Worm (Caenorhabditis elegans) whole organism, L1 larva: ENCODE results near the gene atf-2.

Source experiments
- F16B12.6 ChIP-seq: fragments of 150-350 bp; optimal IDR thresholded peaks from 2 replicates; lab custom pipeline; 2014; ENCODE audit warnings: missing biosample characterization, missing genetic modification characterization
- aha-1 ChIP-seq: fragments of 150-350 bp; optimal IDR thresholded peaks from 2 replicates; lab custom pipeline; 2014; ENCODE audit warnings: missing biosample characterization, missing genetic modification characterization
- alr-1 ChIP-seq: fragments of 200-800 bp; sonication (Bioruptor generic); optimal IDR thresholded peaks from 2 replicates; lab custom pipeline; 2018; ENCODE audit warnings: borderline replicate concordance, mild to moderate bottlenecking, missing genetic modification characterization, missing compliant biosample characterization
- ceh-63 ChIP-seq: fragments of 200-800 bp; sonication (Bioruptor generic); optimal IDR thresholded peaks from 2 replicates; lab custom pipeline; 2018; ENCODE audit warnings: mild to moderate bottlenecking, missing genetic modification characterization, missing compliant biosample characterization
- dpl-1 ChIP-seq, 3 experiments: fragments of 150-350 bp in 2 of 3; sonication (generic microtip) in 1 of 3; optimal IDR thresholded peaks; 2 replicates each; lab custom pipeline; 2014 to 2017; ENCODE audit warnings: missing biosample characterization in 3 of 3, missing genetic modification characterization in 3 of 3, missing genetic modification reagents in 3 of 3
- dsc-1 ChIP-seq: sonication (generic microtip); optimal IDR thresholded peaks from 2 replicates; lab custom pipeline; 2016; ENCODE audit warnings: mild to moderate bottlenecking, missing genetic modification characterization, missing compliant biosample characterization
- efl-1 ChIP-seq, 4 experiments: fragments of 150-350 bp; optimal IDR thresholded peaks in 3 of 4; peaks in 1 of 4; 1 replicate in 1 of 4; 2 replicates in 3 of 4; lab custom pipeline; 2014; ENCODE audit warnings: missing biosample characterization in 2 of 4, missing genetic modification characterization in 2 of 4, missing genetic modification reagents in 2 of 4
- efl-3 ChIP-seq: fragments of 200-800 bp; sonication (Bioruptor generic); optimal IDR thresholded peaks from 2 replicates; lab custom pipeline; 2018; ENCODE audit warnings: mild to moderate bottlenecking, missing genetic modification characterization, missing compliant biosample characterization
- elt-3 ChIP-seq, 6 experiments: fragments of 150-350 bp in 1 of 6; sonication (generic microtip); optimal IDR thresholded peaks; 2 replicates each; lab custom pipeline; 2017 to 2018; ENCODE audit warnings: missing biosample characterization in 6 of 6, missing genetic modification characterization in 6 of 6, inconsistent platforms in 1 of 6
- ets-5 ChIP-seq: fragments of 200-800 bp; sonication (Bioruptor generic); IDR thresholded peaks from 2 replicates; pipeline ENCODE4 v1.3.6; 2022; ENCODE audit warnings: missing genetic modification characterization, missing compliant biosample characterization
- fkh-10 ChIP-seq: sonication (generic microtip); optimal IDR thresholded peaks from 2 replicates; lab custom pipeline; 2017; ENCODE audit warnings: missing biosample characterization, missing genetic modification reagents, missing genetic modification characterization
- fkh-4 ChIP-seq: sonication (generic microtip); optimal IDR thresholded peaks from 2 replicates; lab custom pipeline; 2016; ENCODE audit warnings: missing compliant biosample characterization, missing genetic modification characterization, borderline replicate concordance
- fos-1 ChIP-seq: fragments of 150-350 bp; optimal IDR thresholded peaks from 2 replicates; lab custom pipeline; 2014; ENCODE audit warnings: missing biosample characterization, missing genetic modification characterization
- grh-1 ChIP-seq: fragments of 200-800 bp; sonication (Bioruptor generic); IDR thresholded peaks from 2 replicates; pipeline ENCODE4 v1.3.6; 2022; ENCODE audit warnings: missing genetic modification reagents, missing genetic modification characterization, missing compliant biosample characterization
- hlh-17 ChIP-seq: fragments of 200-800 bp; sonication (Bioruptor generic); optimal IDR thresholded peaks from 2 replicates; lab custom pipeline; 2018; ENCODE audit warnings: missing genetic modification characterization, mild to moderate bottlenecking, missing compliant biosample characterization, moderate library complexity, borderline replicate concordance
- hlh-4 ChIP-seq: sonication (generic microtip); optimal IDR thresholded peaks from 2 replicates; lab custom pipeline; 2016; ENCODE audit warnings: mild to moderate bottlenecking, missing genetic modification characterization, missing compliant biosample characterization
- irx-1 ChIP-seq: sonication (generic microtip); optimal IDR thresholded peaks from 2 replicates; lab custom pipeline; 2016; ENCODE audit warnings: missing genetic modification characterization, missing compliant biosample characterization
- jun-1 ChIP-seq: fragments of 150-350 bp; optimal IDR thresholded peaks from 2 replicates; lab custom pipeline; 2014; ENCODE audit warnings: missing biosample characterization, missing genetic modification reagents, missing genetic modification characterization
- lin-35 ChIP-seq, 2 experiments: fragments of 150-350 bp; optimal IDR thresholded peaks; 2 replicates each; lab custom pipeline; 2014; ENCODE audit warnings: missing biosample characterization in 2 of 2, missing genetic modification characterization in 2 of 2, missing genetic modification reagents in 2 of 2
- lin-39 ChIP-seq: fragments of 150-350 bp; optimal IDR thresholded peaks from 2 replicates; lab custom pipeline; 2014; ENCODE audit warnings: missing biosample characterization, missing genetic modification reagents, missing genetic modification characterization
- lir-3 ChIP-seq: sonication (generic microtip); optimal IDR thresholded peaks from 2 replicates; lab custom pipeline; 2016; ENCODE audit warnings: mild to moderate bottlenecking, missing genetic modification characterization, moderate library complexity, missing compliant biosample characterization; ENCODE audit not compliant: poor library complexity
- mab-9 ChIP-seq: fragments of 200-800 bp; sonication (Bioruptor generic); IDR thresholded peaks from 2 replicates; pipeline ENCODE4 v1.3.6; 2022; ENCODE audit warnings: missing genetic modification reagents, missing genetic modification characterization, missing compliant biosample characterization
- mdl-1 ChIP-seq, 2 experiments: fragments of 150-350 bp; optimal IDR thresholded peaks; 2 replicates each; lab custom pipeline; 2014 to 2017; ENCODE audit warnings: missing biosample characterization in 2 of 2, missing genetic modification characterization in 2 of 2, inconsistent platforms in 1 of 2
- mep-1 ChIP-seq: fragments of 150-350 bp; optimal IDR thresholded peaks from 2 replicates; lab custom pipeline; 2014; ENCODE audit warnings: missing biosample characterization, missing genetic modification characterization
- nhr-11 ChIP-seq: fragments of 150-350 bp; optimal IDR thresholded peaks from 2 replicates; lab custom pipeline; 2014; ENCODE audit warnings: missing biosample characterization, missing genetic modification characterization
- nhr-19 ChIP-seq: fragments of 200-800 bp; sonication (Bioruptor generic); conservative IDR thresholded peaks from 2 replicates; pipeline ENCODE4 v1.3.6; 2022; ENCODE audit warnings: missing genetic modification characterization, missing compliant biosample characterization
- nhr-20 ChIP-seq: sonication (generic microtip); optimal IDR thresholded peaks from 2 replicates; lab custom pipeline; 2016; ENCODE audit warnings: mild to moderate bottlenecking, missing genetic modification characterization, missing compliant biosample characterization
- nhr-28 ChIP-seq: fragments of 150-350 bp; optimal IDR thresholded peaks from 2 replicates; lab custom pipeline; 2014; ENCODE audit warnings: missing biosample characterization, missing genetic modification characterization
- nhr-71 ChIP-seq: sonication (generic microtip); optimal IDR thresholded peaks from 2 replicates; lab custom pipeline; 2016; ENCODE audit warnings: mild to moderate bottlenecking, missing genetic modification characterization, moderate library complexity, missing compliant biosample characterization
- nhr-76 ChIP-seq: sonication (generic microtip); optimal IDR thresholded peaks from 2 replicates; lab custom pipeline; 2017; ENCODE audit warnings: missing biosample characterization, missing genetic modification characterization
- nhr-77 ChIP-seq: fragments of 150-350 bp; optimal IDR thresholded peaks from 2 replicates; lab custom pipeline; 2014; ENCODE audit warnings: missing biosample characterization, missing genetic modification characterization
- nhr-90 ChIP-seq: sonication (generic microtip); optimal IDR thresholded peaks from 2 replicates; lab custom pipeline; 2016; ENCODE audit warnings: mild to moderate bottlenecking, missing genetic modification characterization, missing compliant biosample characterization; ENCODE audit not compliant: poor library complexity
- pqm-1 ChIP-seq: sonication (generic microtip); optimal IDR thresholded peaks from 3 replicates; lab custom pipeline; 2017; ENCODE audit warnings: missing biosample characterization, missing genetic modification characterization
- rnt-1 ChIP-seq: sonication (generic microtip); optimal IDR thresholded peaks from 2 replicates; lab custom pipeline; 2016; ENCODE audit warnings: mild to moderate bottlenecking, missing genetic modification characterization, moderate library complexity, missing compliant biosample characterization
- snpc-4 ChIP-seq: fragments of 150-350 bp; optimal IDR thresholded peaks from 2 replicates; lab custom pipeline; 2014; ENCODE audit warnings: missing biosample characterization, missing genetic modification characterization
- snu-23 ChIP-seq: sonication (generic microtip); optimal IDR thresholded peaks from 2 replicates; lab custom pipeline; 2016; ENCODE audit warnings: missing genetic modification characterization, missing compliant biosample characterization
- sptf-1 ChIP-seq: fragments of 150-350 bp; optimal IDR thresholded peaks from 2 replicates; lab custom pipeline; 2014; ENCODE audit warnings: missing biosample characterization, missing genetic modification characterization
- sup-37 ChIP-seq: fragments of 200-800 bp; sonication (Bioruptor generic); optimal IDR thresholded peaks from 2 replicates; lab custom pipeline; 2018; ENCODE audit warnings: mild to moderate bottlenecking, missing genetic modification characterization, missing compliant biosample characterization
- tbx-2 ChIP-seq: sonication (generic microtip); optimal IDR thresholded peaks from 2 replicates; lab custom pipeline; 2016; ENCODE audit warnings: missing genetic modification characterization, missing compliant biosample characterization
- unc-30 ChIP-seq: sonication (generic microtip); optimal IDR thresholded peaks from 2 replicates; lab custom pipeline; 2017; ENCODE audit warnings: missing biosample characterization, missing genetic modification characterization
- unc-86 ChIP-seq: sonication (generic microtip); optimal IDR thresholded peaks from 2 replicates; lab custom pipeline; 2016; ENCODE audit warnings: missing genetic modification characterization, missing compliant biosample characterization
- vab-15 ChIP-seq: sonication (generic microtip); optimal IDR thresholded peaks from 2 replicates; lab custom pipeline; 2017; ENCODE audit warnings: missing genotype, mild to moderate bottlenecking, missing genetic modification characterization, missing compliant biosample characterization
- xbp-1 ChIP-seq: sonication (generic microtip); optimal IDR thresholded peaks from 2 replicates; lab custom pipeline; 2016; ENCODE audit warnings: missing genetic modification characterization, missing compliant biosample characterization
- zag-1 ChIP-seq: fragments of 150-350 bp; optimal IDR thresholded peaks from 2 replicates; lab custom pipeline; 2014; ENCODE audit warnings: missing biosample characterization, missing genetic modification characterization
- ztf-11 ChIP-seq, 2 experiments: sonication (generic microtip); optimal IDR thresholded peaks; 2 replicates each; lab custom pipeline; 2016 to 2017; ENCODE audit warnings: missing genetic modification characterization in 2 of 2, missing biosample characterization in 1 of 2, missing compliant biosample characterization in 1 of 2

Gene atf-2

ce11 chrII:8787376-8787775, 35.6 kb downstream of the atf-2 start (continued):
- TF ChIP-seq ets-5 (GFP tag; lab: Robert Waterston, UW) (no peak), alr-1 (no peak), sptf-1 (tag; lab: Kevin White, UChicago) (no peak), nhr-76 (tag; lab: Kevin White, UChicago) (no peak), zag-1 (tag; lab: Kevin White, UChicago) (peak; percentile 5), rnt-1 (tag; lab: Kevin White, UChicago) (peak; percentile 94), tbx-2 (peak; percentile 98), snpc-4 (tag; lab: Kevin White, UChicago) (peak; percentile 68), grh-1 (GFP tag; lab: Robert Waterston, UW) (peak; percentile 95), mab-9 (GFP tag; lab: Robert Waterston, UW) (peak; percentile 91), nhr-77 (tag; lab: Kevin White, UChicago) (peak; percentile 83), xbp-1 (tag; lab: Kevin White, UChicago) (peak; percentile 96), fkh-4 (tag; lab: Kevin White, UChicago) (peak; percentile 82), lir-3 (tag; lab: Kevin White, UChicago) (peak; percentile 90), ztf-11 (tag; optimal IDR thresholded peaks at IDR 0.05; lab: Kevin White, UChicago) (peak in 1 of 2 experiments; percentile 88), hlh-4 (tag; lab: Kevin White, UChicago) (no peak), nhr-28 (peak; percentile 43), lin-39 (tag; lab: Kevin White, UChicago) (peak; percentile 87), efl-3 (GFP tag; lab: Kevin White, UChicago) (no peak), unc-30 (no peak), dsc-1 (tag; lab: Kevin White, UChicago) (peak; percentile 96), nhr-19 (GFP tag; lab: Robert Waterston, UW) (peak; percentile 96), pqm-1 (no peak), aha-1 (tag; lab: Kevin White, UChicago) (peak; percentile 7), vab-15 (tag; lab: Kevin White, UChicago) (peak; percentile 87), dpl-1 (GFP tag; optimal IDR thresholded peaks at IDR 0.05; lab: Kevin White, UChicago) (peak; percentile 77 to 83 (median 81)), fos-1 (peak; percentile 90), snu-23 (GFP tag; lab: Kevin White, UChicago) (peak; percentile 99), nhr-20 (tag; lab: Kevin White, UChicago) (peak; percentile 99), lin-35 (GFP tag; optimal IDR thresholded peaks at IDR 0.05; lab: Kevin White, UChicago) (peak; percentile 88 to 94), elt-3 (tag; optimal IDR thresholded peaks at IDR 0.05; lab: Kevin White, UChicago) (peak in 3 of 6 experiments; percentile 83 to 94 (median 86)), efl-1 (optimal IDR thresholded peaks at IDR 0.05; lab: Kevin White, UChicago) (peak; percentile 90 to 93), efl-1 (GFP tag; optimal IDR thresholded peaks at IDR 0.05 in 1 of 2; lab: Kevin White, UChicago) (peak; percentile 78 to 98), fkh-10 (GFP tag; lab: Kevin White, UChicago) (peak; percentile 75), nhr-71 (tag; lab: Kevin White, UChicago) (peak; percentile 99), mep-1 (tag; lab: Kevin White, UChicago) (peak; percentile 98), unc-86 (tag; lab: Kevin White, UChicago) (peak; percentile 97), irx-1 (tag; lab: Kevin White, UChicago) (peak; percentile 94), mdl-1 (tag; optimal IDR thresholded peaks at IDR 0.05; lab: Kevin White, UChicago) (peak in 1 of 2 experiments; percentile 94), sup-37 (GFP tag; lab: Kevin White, UChicago) (peak; percentile 79), hlh-17 (GFP tag; lab: Kevin White, UChicago) (no peak), F16B12.6 (tag; lab: Kevin White, UChicago) (peak; percentile 61), jun-1 (tag; lab: Kevin White, UChicago) (peak; percentile 96), ceh-63 (peak; percentile 18), nhr-11 (peak; percentile 94), nhr-90 (tag; lab: Kevin White, UChicago) (peak; percentile 97)
- TF ChIP-seq, all 84 proteins: peak for 65
